Worm (Caenorhabditis elegans) whole organism, mixed stage, embryonic: ENCODE results near the gene M01B2.13.

Experiments
- snpc-4 ChIP-seq: fragments of 150-350 bp; optimal IDR thresholded peaks from 2 replicates; lab custom pipeline; 2014; ENCODE audit warnings: missing biosample characterization, missing genetic modification characterization
- unc-39 ChIP-seq: fragments of 150-350 bp; optimal IDR thresholded peaks from 2 replicates; lab custom pipeline; 2014; ENCODE audit warnings: missing biosample characterization, missing genetic modification characterization

DNA sequence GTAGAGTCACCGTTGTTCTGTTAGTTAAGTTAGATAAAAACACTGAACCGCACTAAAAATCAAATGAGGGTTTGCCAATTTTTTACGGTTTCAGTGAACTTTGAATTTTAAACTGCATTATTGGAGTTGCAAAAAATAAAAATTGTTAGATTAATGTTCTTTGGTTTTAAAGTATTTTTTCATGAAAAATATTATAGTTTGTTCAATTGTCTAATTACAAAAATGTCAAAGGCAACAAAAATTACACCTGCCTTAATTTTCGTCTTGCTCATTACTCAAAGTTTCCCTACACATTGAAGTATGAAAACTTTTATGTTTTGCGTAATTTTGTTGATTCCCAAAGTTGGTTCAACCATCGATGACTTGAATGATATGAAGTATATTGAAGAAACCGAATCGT lies 45.1 kb upstream of the M01B2.13 start, which contains the start of gene irld-62:
- TF ChIP-seq unc-39 (tag; lab: Kevin White, UChicago) (no peak), snpc-4 (tag; lab: Kevin White, UChicago) (no peak)
